Worm (Caenorhabditis elegans) whole organism, early embryonic: ENCODE measurements around the gene ZK287.4.

ENCODE experiments used
- B0310.2 ChIP-seq: sonication (generic microtip); optimal IDR thresholded peaks from 2 replicates; lab custom pipeline; 2016; ENCODE audit warnings: mild to moderate bottlenecking, missing genetic modification characterization, missing compliant biosample characterization
- F13C5.2 ChIP-seq: sonication (generic microtip); optimal IDR thresholded peaks from 2 replicates; lab custom pipeline; 2017; ENCODE audit warnings: mild to moderate bottlenecking, missing genetic modification characterization, inconsistent platforms, missing compliant biosample characterization
- aly-1 ChIP-seq: sonication (generic microtip); optimal IDR thresholded peaks from 2 replicates; lab custom pipeline; 2016; ENCODE audit warnings: missing genetic modification characterization, missing compliant biosample characterization
- ama-1 ChIP-seq: fragments of 150-350 bp; optimal IDR thresholded peaks from 2 replicates; lab custom pipeline; 2014
- ceh-13 ChIP-seq: fragments of 200-800 bp; sonication (Bioruptor generic); optimal IDR thresholded peaks from 2 replicates; lab custom pipeline; 2018; ENCODE audit warnings: mild to moderate bottlenecking, missing genetic modification characterization, missing compliant biosample characterization
- ets-7 ChIP-seq: sonication (generic microtip); optimal IDR thresholded peaks from 2 replicates; lab custom pipeline; 2016; ENCODE audit warnings: missing genotype, missing genetic modification characterization, missing compliant biosample characterization
- flt-1 ChIP-seq: fragments of 200-800 bp; sonication (Bioruptor generic); IDR thresholded peaks from 2 replicates; pipeline ENCODE4 v1.3.6; 2022; ENCODE audit warnings: missing genetic modification characterization, missing compliant biosample characterization
- hmg-4 ChIP-seq: fragments of 200-800 bp; sonication (Bioruptor generic); optimal IDR thresholded peaks from 2 replicates; lab custom pipeline; 2018; ENCODE audit warnings: mild to moderate bottlenecking, missing genetic modification characterization, missing compliant biosample characterization
- pes-1 ChIP-seq: fragments of 200-800 bp; sonication (Bioruptor generic); IDR thresholded peaks from 2 replicates; pipeline ENCODE4 v1.3.6; 2022; ENCODE audit warnings: missing genetic modification reagents, missing genetic modification characterization, missing compliant biosample characterization
- scrt-1 ChIP-seq: fragments of 200-800 bp; sonication (Bioruptor generic); IDR thresholded peaks from 2 replicates; pipeline ENCODE4 v1.3.6; 2022; ENCODE audit warnings: missing genetic modification characterization, missing compliant biosample characterization
- sea-1 ChIP-seq: fragments of 200-800 bp; sonication (Bioruptor generic); conservative IDR thresholded peaks from 2 replicates; pipeline ENCODE4 v1.3.6; 2022; ENCODE audit warnings: missing genetic modification characterization, missing compliant biosample characterization
- tbx-11 ChIP-seq: fragments of 200-800 bp; sonication (Bioruptor generic); IDR thresholded peaks from 2 replicates; pipeline ENCODE4 v1.3.6; 2022; ENCODE audit warnings: missing genetic modification characterization, missing compliant biosample characterization
- tbx-37 ChIP-seq: fragments of 200-800 bp; sonication (Bioruptor generic); conservative IDR thresholded peaks from 2 replicates; pipeline ENCODE4 v1.3.6; 2022; ENCODE audit warnings: missing genetic modification reagents, missing genetic modification characterization, missing compliant biosample characterization

DNA sequence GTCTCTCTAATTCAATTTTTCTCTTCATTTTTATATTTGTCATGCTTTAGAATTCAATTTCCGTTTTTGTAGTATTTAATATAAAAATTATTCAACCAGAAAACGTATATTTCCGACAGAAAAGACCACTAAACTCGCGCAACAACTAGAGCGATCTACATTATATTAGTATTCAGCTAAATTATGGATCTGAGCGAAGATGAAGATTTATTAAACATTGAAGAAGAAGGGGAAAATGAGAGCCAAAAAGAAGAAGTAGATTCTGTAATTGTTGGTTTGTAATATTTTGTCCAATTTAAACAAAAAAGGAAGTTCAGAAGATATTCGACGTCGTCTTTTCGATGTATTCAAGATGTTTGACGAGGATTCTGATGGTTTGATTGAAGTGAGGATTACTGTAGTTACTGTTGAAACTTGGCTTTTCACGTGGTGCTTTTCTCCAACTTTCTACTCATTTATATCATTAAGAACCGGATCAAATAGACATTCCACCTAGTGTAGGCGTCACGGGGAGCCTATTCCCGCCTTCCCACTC lies 48.5 kb upstream of the ZK287.4 start, which contains the start of gene cal-7:
- no peak for TF ChIP-seq flt-1 (GFP tag; lab: Robert Waterston, UW)
- no peak for TF ChIP-seq ama-1 (lab: Kevin White, UChicago)
- TF ChIP-seq hmg-4 (GFP tag; lab: Kevin White, UChicago), result no peak
- TF ChIP-seq ets-7 (tag; lab: Kevin White, UChicago), result no peak
- TF ChIP-seq B0310.2 (tag; lab: Kevin White, UChicago), result no peak
- no peak for TF ChIP-seq pes-1
- TF ChIP-seq tbx-37 (GFP tag; lab: Robert Waterston, UW), result no peak
- TF ChIP-seq F13C5.2, result no peak
- no peak for TF ChIP-seq ceh-13
- no peak for TF ChIP-seq scrt-1 (GFP tag; lab: Robert Waterston, UW)
- no peak for TF ChIP-seq aly-1 (tag; lab: Kevin White, UChicago)
- no peak for TF ChIP-seq tbx-11 (GFP tag; lab: Robert Waterston, UW)
- TF ChIP-seq sea-1 (GFP tag; lab: Robert Waterston, UW), result no peak
